Worm (Caenorhabditis elegans) whole organism, young adult: ENCODE results near the gene C35A11.2.

ENCODE experiments used
- B0336.3 ChIP-seq: fragments of 200-800 bp; sonication (Bioruptor generic); IDR thresholded peaks from 2 replicates; pipeline ENCODE4 v1.3.6; 2022; ENCODE audit warnings: missing genetic modification characterization, missing compliant biosample characterization
- D2030.7 ChIP-seq: fragments of 200-800 bp; sonication (Bioruptor generic); IDR thresholded peaks from 2 replicates; pipeline ENCODE4 v1.3.6; 2022; ENCODE audit warnings: missing genetic modification reagents, missing genetic modification characterization, missing compliant biosample characterization
- F22D6.2 ChIP-seq: sonication (generic microtip); optimal IDR thresholded peaks from 2 replicates; lab custom pipeline; 2016; ENCODE audit warnings: mild to moderate bottlenecking, missing genetic modification characterization, missing compliant biosample characterization
- F23B12.7 ChIP-seq: sonication (generic microtip); optimal IDR thresholded peaks from 2 replicates; lab custom pipeline; 2017; ENCODE audit warnings: missing genetic modification characterization, mild to moderate bottlenecking, missing compliant biosample characterization, antibody characterized with exemption, moderate library complexity; ENCODE audit not compliant: insufficient read depth
- F57C9.4 ChIP-seq: sonication (generic microtip); optimal IDR thresholded peaks from 2 replicates; lab custom pipeline; 2017; ENCODE audit warnings: mild to moderate bottlenecking, missing genetic modification characterization, missing compliant biosample characterization
- Y79H2A.3 ChIP-seq: fragments of 200-800 bp; sonication (Bioruptor generic); conservative IDR thresholded peaks from 2 replicates; pipeline ENCODE4 v1.3.6; 2022; ENCODE audit warnings: missing genetic modification reagents, missing genetic modification characterization, missing compliant biosample characterization
- aptf-3 ChIP-seq: fragments of 200-800 bp; sonication (Bioruptor generic); IDR thresholded peaks from 2 replicates; pipeline ENCODE4 v1.3.6; 2022; ENCODE audit warnings: missing genetic modification characterization, missing compliant biosample characterization
- atf-7 ChIP-seq: sonication (generic microtip); optimal IDR thresholded peaks from 2 replicates; lab custom pipeline; 2017; ENCODE audit warnings: mild to moderate bottlenecking, missing genetic modification characterization, missing compliant biosample characterization
- athp-1 ChIP-seq: sonication (generic microtip); optimal IDR thresholded peaks from 2 replicates; lab custom pipeline; 2017; ENCODE audit warnings: mild to moderate bottlenecking, missing genetic modification characterization, missing compliant biosample characterization
- attf-5 ChIP-seq: fragments of 200-800 bp; sonication (Bioruptor generic); optimal IDR thresholded peaks from 2 replicates; lab custom pipeline; 2018; ENCODE audit warnings: mild to moderate bottlenecking, missing genetic modification characterization, missing compliant biosample characterization
- attf-6 ChIP-seq: fragments of 200-800 bp; sonication (Bioruptor generic); IDR thresholded peaks from 2 replicates; pipeline ENCODE4 v1.3.6; 2022; ENCODE audit warnings: missing genetic modification reagents, missing genetic modification characterization, missing compliant biosample characterization
- bed-1 ChIP-seq: fragments of 200-800 bp; sonication (Bioruptor generic); IDR thresholded peaks from 2 replicates; pipeline ENCODE4 v1.3.6; 2022; ENCODE audit warnings: missing genetic modification reagents, missing genetic modification characterization, missing compliant biosample characterization
- bed-2 ChIP-seq: fragments of 200-800 bp; sonication (Bioruptor generic); IDR thresholded peaks from 2 replicates; pipeline ENCODE4 v1.3.6; 2022; ENCODE audit warnings: missing genetic modification reagents, missing genetic modification characterization, missing compliant biosample characterization
- cebp-2 ChIP-seq: fragments of 200-800 bp; sonication (Bioruptor generic); IDR thresholded peaks from 2 replicates; pipeline ENCODE4 v1.3.6; 2022; ENCODE audit warnings: missing genetic modification characterization, missing compliant biosample characterization
- ceh-40 ChIP-seq: fragments of 200-800 bp; sonication (Bioruptor generic); IDR thresholded peaks from 2 replicates; pipeline ENCODE4 v1.3.6; 2022; ENCODE audit warnings: missing genetic modification characterization, missing compliant biosample characterization
- egl-44 ChIP-seq: fragments of 200-800 bp; sonication (Bioruptor generic); IDR thresholded peaks from 2 replicates; pipeline ENCODE4 v1.3.6; 2022; ENCODE audit warnings: missing genetic modification reagents, missing genetic modification characterization, missing compliant biosample characterization
- fkh-3 ChIP-seq: sonication (generic microtip); optimal IDR thresholded peaks from 2 replicates; lab custom pipeline; 2016; ENCODE audit warnings: mild to moderate bottlenecking, missing genetic modification characterization, missing compliant biosample characterization
- hmg-20 ChIP-seq: fragments of 200-800 bp; sonication (Bioruptor generic); IDR thresholded peaks from 2 replicates; pipeline ENCODE4 v1.3.6; 2022; ENCODE audit warnings: missing genetic modification reagents, missing genetic modification characterization, missing compliant biosample characterization
- lag-1 ChIP-seq: fragments of 200-800 bp; sonication (Bioruptor generic); IDR thresholded peaks from 2 replicates; pipeline ENCODE4 v1.3.6; 2022; ENCODE audit warnings: missing genetic modification reagents, missing genetic modification characterization, missing compliant biosample characterization
- let-526 ChIP-seq: fragments of 200-800 bp; sonication (Bioruptor generic); IDR thresholded peaks from 2 replicates; pipeline ENCODE4 v1.3.6; 2022; ENCODE audit warnings: missing genetic modification reagents, missing genetic modification characterization, missing compliant biosample characterization
- lin-26 ChIP-seq: fragments of 200-800 bp; sonication (Bioruptor generic); IDR thresholded peaks from 2 replicates; pipeline ENCODE4 v1.3.6; 2022; ENCODE audit warnings: missing genetic modification reagents, missing genetic modification characterization, missing compliant biosample characterization
- lin-40 ChIP-seq: sonication (generic microtip); optimal IDR thresholded peaks from 2 replicates; lab custom pipeline; 2016; ENCODE audit warnings: missing genetic modification characterization, mild to moderate bottlenecking, missing compliant biosample characterization, missing genotype, missing genetic modification reagents
- mel-28 ChIP-seq: sonication (generic microtip); optimal IDR thresholded peaks from 2 replicates; lab custom pipeline; 2016; ENCODE audit warnings: borderline replicate concordance, mild to moderate bottlenecking, missing genetic modification characterization, missing compliant biosample characterization
- nfya-1 ChIP-seq: sonication (generic microtip); optimal IDR thresholded peaks from 2 replicates; lab custom pipeline; 2017; ENCODE audit warnings: antibody characterized with exemption, missing compliant biosample characterization, missing genetic modification characterization, borderline replicate concordance; ENCODE audit not compliant: insufficient read depth
- nhr-80 ChIP-seq: sonication (generic microtip); optimal IDR thresholded peaks from 2 replicates; lab custom pipeline; 2016; ENCODE audit warnings: missing genetic modification characterization, missing compliant biosample characterization
- pbrm-1 ChIP-seq: fragments of 200-800 bp; sonication (Bioruptor generic); IDR thresholded peaks from 2 replicates; pipeline ENCODE4 v1.3.6; 2022; ENCODE audit warnings: missing genetic modification reagents, missing genetic modification characterization, missing compliant biosample characterization
- rcor-1 ChIP-seq: fragments of 200-800 bp; sonication (Bioruptor generic); IDR thresholded peaks from 2 replicates; pipeline ENCODE4 v1.3.6; 2022; ENCODE audit warnings: missing genetic modification reagents, missing genetic modification characterization, missing compliant biosample characterization
- sdz-38 ChIP-seq: sonication (generic microtip); optimal IDR thresholded peaks from 2 replicates; lab custom pipeline; 2016; ENCODE audit warnings: missing genotype, missing genetic modification characterization, missing compliant biosample characterization
- snpc-1.1 ChIP-seq: sonication (generic microtip); optimal IDR thresholded peaks from 2 replicates; lab custom pipeline; 2017; ENCODE audit warnings: missing genetic modification characterization, mild to moderate bottlenecking, missing compliant biosample characterization, antibody characterized with exemption, moderate library complexity, missing genotype, missing genetic modification reagents; ENCODE audit not compliant: insufficient read depth
- snpc-3.4 ChIP-seq: sonication (generic microtip); optimal IDR thresholded peaks from 2 replicates; lab custom pipeline; 2017; ENCODE audit warnings: missing genetic modification characterization, mild to moderate bottlenecking, missing compliant biosample characterization, antibody characterized with exemption, moderate library complexity, missing genotype, missing genetic modification reagents
- snpc-4 ChIP-seq, 5 experiments: fragments of 150-350 bp in 1 of 5; sonication (generic microtip) in 4 of 5; optimal IDR thresholded peaks; 2 replicates each; lab custom pipeline; 2014 to 2018; ENCODE audit warnings: missing genetic modification characterization in 5 of 5, missing biosample characterization in 3 of 5, antibody characterized with exemption in 2 of 5, mild to moderate bottlenecking in 2 of 5, missing compliant biosample characterization in 2 of 5, missing genotype in 2 of 5, moderate library complexity in 2 of 5, missing genetic modification reagents in 1 of 5
- tbx-9 ChIP-seq: sonication (generic microtip); optimal IDR thresholded peaks from 2 replicates; lab custom pipeline; 2016; ENCODE audit warnings: borderline replicate concordance, missing genetic modification characterization, inconsistent platforms, missing compliant biosample characterization
- unc-62 ChIP-seq: fragments of 150-350 bp; optimal IDR thresholded peaks from 2 replicates; lab custom pipeline; 2014; ENCODE audit warnings: missing biosample characterization, missing genetic modification reagents, missing genetic modification characterization
- xnd-1 ChIP-seq: sonication (generic microtip); optimal IDR thresholded peaks from 2 replicates; lab custom pipeline; 2016; ENCODE audit warnings: missing genotype, missing genetic modification reagents, missing genetic modification characterization, missing compliant biosample characterization
- zfh-2 ChIP-seq: fragments of 200-800 bp; sonication (Bioruptor generic); conservative IDR thresholded peaks from 2 replicates; pipeline ENCODE4 v1.3.6; 2022; ENCODE audit warnings: missing genetic modification reagents, missing genetic modification characterization, missing compliant biosample characterization
- zim-3 ChIP-seq: sonication (generic microtip); optimal IDR thresholded peaks from 2 replicates; lab custom pipeline; 2017; ENCODE audit warnings: mild to moderate bottlenecking, missing genetic modification characterization, moderate library complexity, missing compliant biosample characterization
- ztf-26 ChIP-seq: sonication (generic microtip); optimal IDR thresholded peaks from 2 replicates; lab custom pipeline; 2017; ENCODE audit warnings: missing genetic modification characterization, missing compliant biosample characterization
- ztf-28 ChIP-seq: fragments of 200-800 bp; sonication (Bioruptor generic); IDR thresholded peaks from 2 replicates; pipeline ENCODE4 v1.3.6; 2022; ENCODE audit warnings: missing genetic modification reagents, missing genetic modification characterization, missing compliant biosample characterization
- ztf-6 ChIP-seq: fragments of 200-800 bp; sonication (Bioruptor generic); IDR thresholded peaks from 2 replicates; pipeline ENCODE4 v1.3.6; 2022; ENCODE audit warnings: missing genetic modification reagents, missing genetic modification characterization, missing compliant biosample characterization

The C35A11.2 gene

DNA sequence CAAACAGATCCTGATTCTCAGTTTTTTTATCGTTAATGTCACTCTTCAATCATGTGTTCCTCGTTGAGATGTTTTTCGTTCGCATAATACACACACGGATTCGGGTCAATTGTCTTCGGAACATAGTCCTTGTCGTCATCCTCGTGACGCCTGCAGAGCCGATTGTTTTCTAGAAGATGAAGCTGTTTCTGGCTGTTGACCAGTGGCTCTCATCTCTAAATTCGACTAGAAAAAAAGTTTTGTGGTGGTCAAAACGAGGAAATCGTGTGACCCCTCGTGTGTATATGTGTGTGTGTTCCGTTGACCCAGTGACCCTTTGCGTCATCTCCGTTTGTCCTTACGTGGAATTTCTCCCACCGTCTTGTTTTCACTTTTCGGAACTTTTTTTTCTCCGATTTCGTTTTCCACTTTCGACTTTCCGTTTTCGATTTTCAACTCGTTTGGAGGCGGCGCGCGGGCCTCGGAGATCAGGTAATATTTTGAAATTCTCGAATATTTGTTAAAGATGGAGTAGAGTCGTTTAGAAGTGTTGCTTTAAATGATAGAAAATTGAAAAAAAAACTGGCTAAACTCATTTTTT is at the start of gene C35A11.2:
TSS of gene C35A11.2 (plus strand) at position 386 of the 580 bp plus-strand sequence.
- TF ChIP-seq hmg-20 (no peak), mel-28 (no peak), nhr-80 (tag; lab: Kevin White, UChicago) (no peak), F57C9.4 (no peak), ztf-28 (GFP tag; lab: Robert Waterston, UW) (no peak), bed-1 (GFP tag; lab: Robert Waterston, UW) (no peak), B0336.3 (no peak), snpc-4 (GFP tag; optimal IDR thresholded peaks at IDR 0.05; lab: Kevin White, UChicago) (no peak), snpc-4 (tag; optimal IDR thresholded peaks at IDR 0.05; lab: Kevin White, UChicago) (no peak), Y79H2A.3 (GFP tag; lab: Robert Waterston, UW) (no peak), snpc-1.1 (no peak), xnd-1 (tag; lab: Kevin White, UChicago) (no peak), ceh-40 (GFP tag; lab: Robert Waterston, UW) (no peak), athp-1 (tag; lab: Kevin White, UChicago) (no peak), tbx-9 (tag; lab: Kevin White, UChicago) (no peak), snpc-3.4 (no peak), ztf-6 (no peak), nfya-1 (tag; lab: Kevin White, UChicago) (no peak), fkh-3 (no peak)

DNA sequence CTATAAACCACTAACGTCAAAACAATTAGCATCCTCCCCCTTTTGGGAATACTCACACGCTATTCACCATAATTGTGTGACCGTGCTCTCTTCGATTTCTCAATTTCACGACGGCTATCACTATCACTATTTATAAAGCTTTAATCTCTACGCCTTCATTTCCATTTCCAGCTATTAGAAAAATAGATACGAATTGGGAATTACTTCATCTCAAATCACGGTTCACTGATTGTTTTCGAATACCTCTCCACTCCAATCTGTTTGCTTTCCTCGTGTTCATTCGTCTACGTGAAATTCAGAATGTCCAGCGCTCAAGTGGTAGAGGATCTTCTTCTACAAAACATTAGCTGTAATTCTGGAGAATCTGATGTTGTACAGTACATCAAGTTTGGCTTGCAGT is 49.2 kb upstream of the C35A11.2 start, which contains the start of gene srg-29:
TSS of gene srg-29 (plus strand) at position 301 of the 400 bp plus-strand sequence.
- no peak for TF ChIP-seq bed-2 (GFP tag; lab: Robert Waterston, UW)
- TF ChIP-seq zim-3 (tag; lab: Kevin White, UChicago), result no peak
- TF ChIP-seq D2030.7 (GFP tag; lab: Robert Waterston, UW), result no peak
- no peak for TF ChIP-seq ztf-26 (tag; lab: Kevin White, UChicago)
- TF ChIP-seq rcor-1 (GFP tag; lab: Robert Waterston, UW), result no peak
- no peak for TF ChIP-seq atf-7 (tag; lab: Kevin White, UChicago)
- TF ChIP-seq zfh-2 (GFP tag; lab: Robert Waterston, UW), result no peak
- TF ChIP-seq cebp-2 (GFP tag; lab: Robert Waterston, UW), result no peak
- TF ChIP-seq F22D6.2 (tag; lab: Kevin White, UChicago), result no peak
- TF ChIP-seq attf-5 (GFP tag; lab: Kevin White, UChicago), result no peak
- no peak for TF ChIP-seq lin-40 (tag; lab: Kevin White, UChicago)
- TF ChIP-seq F23B12.7, result no peak

DNA sequence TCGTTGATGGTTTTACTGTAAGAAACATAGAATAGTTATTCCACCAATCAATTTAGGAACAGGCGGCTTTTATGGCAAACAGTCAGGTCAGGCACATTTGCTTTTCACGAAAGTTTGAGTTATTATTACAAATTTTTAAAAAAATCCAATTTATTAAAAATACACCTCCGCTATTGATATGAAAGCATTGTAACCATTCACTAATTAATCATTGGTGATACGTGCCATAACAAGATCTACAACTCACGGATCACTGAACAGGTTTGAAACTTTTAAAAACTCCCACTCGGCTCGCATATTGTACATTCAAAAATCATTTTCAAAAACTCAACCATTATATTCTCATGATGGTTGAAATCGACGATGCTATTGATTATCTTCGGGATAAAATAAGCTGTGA is 46.6 kb upstream of the C35A11.2 start, which contains the start of gene srg-27:
TSS of gene srg-27 (plus strand) at position 301 of the 400 bp plus-strand sequence.
- no peak for TF ChIP-seq mel-28
- TF ChIP-seq pbrm-1 (GFP tag; lab: Robert Waterston, UW), result no peak
- TF ChIP-seq let-526 (GFP tag; lab: Robert Waterston, UW), result no peak
- TF ChIP-seq lag-1 (GFP tag; lab: Robert Waterston, UW), result no peak
- no peak for TF ChIP-seq fkh-3
- no peak for TF ChIP-seq attf-6 (GFP tag; lab: Robert Waterston, UW)
- no peak for TF ChIP-seq aptf-3 (GFP tag; lab: Robert Waterston, UW)
- TF ChIP-seq unc-62 (GFP tag; lab: Kevin White, UChicago), result no peak
- no peak for TF ChIP-seq sdz-38 (tag; lab: Kevin White, UChicago)
- no peak for TF ChIP-seq rcor-1 (GFP tag; lab: Robert Waterston, UW)
- TF ChIP-seq egl-44 (GFP tag; lab: Robert Waterston, UW), result no peak
- TF ChIP-seq ztf-6, result no peak
- TF ChIP-seq lin-26 (GFP tag; lab: Robert Waterston, UW), result no peak
